Fruit fly (Drosophila melanogaster) whole organism: Measurements from ENCODE around the gene CG32099.

Experiments
- pan ChIP-seq: fragments of >200 bp; optimal IDR thresholded peaks from 2 replicates; lab custom pipeline; 2017
- psq ChIP-seq: fragments of >200 bp; optimal IDR thresholded peaks from 2 replicates; lab custom pipeline; 2017
- usp ChIP-seq: fragments of >200 bp; optimal IDR thresholded peaks from 2 replicates; lab custom pipeline; 2017; ENCODE audit warnings: missing biosample characterization, missing genetic modification characterization, mixed read lengths

dm6 chr3L:12188518-12188917 lies 39.4 kb downstream of the CG32099 start, which contains the start of gene Est-6:
- TF ChIP-seq usp (GFP tag; lab: Kevin White, UChicago) (no peak), pan (lab: Kevin White, UChicago) (no peak), psq (no peak)
